Fruit fly (Drosophila melanogaster) whole organism, embryonic: ENCODE measurements around the gene Tre1.

Experiments
- Aef1 ChIP-seq: fragments of 200-800 bp; sonication (Bioruptor generic); IDR thresholded peaks from 3 replicates; pipeline ENCODE4 v1.3.6; 2022; ENCODE audit warnings: missing biosample characterization, missing genetic modification characterization
- CG10366 ChIP-seq: fragments of 200-800 bp; sonication (Bioruptor generic); IDR thresholded peaks from 2 replicates; pipeline ENCODE4 v1.3.6; 2022; ENCODE audit warnings: missing biosample characterization, missing genetic modification characterization
- CG11398 ChIP-seq: fragments of 200-800 bp; sonication (Bioruptor generic); optimal IDR thresholded peaks from 2 replicates; lab custom pipeline; 2016; ENCODE audit warnings: missing biosample characterization, missing genetic modification characterization
- CG12219 ChIP-seq: fragments of 200-800 bp; sonication (Bioruptor generic); optimal IDR thresholded peaks from 3 replicates; lab custom pipeline; 2018; ENCODE audit warnings: missing biosample characterization, mild to moderate bottlenecking, missing genetic modification characterization
- CG13123 ChIP-seq: fragments of 200-800 bp; sonication (Bioruptor generic); optimal IDR thresholded peaks from 2 replicates; lab custom pipeline; 2016; ENCODE audit warnings: missing biosample characterization, missing genetic modification characterization
- CG14667 ChIP-seq: fragments of 200-800 bp; sonication (Bioruptor generic); IDR thresholded peaks from 2 replicates; pipeline ENCODE4 v1.3.6; 2022; ENCODE audit warnings: missing biosample characterization, missing genetic modification characterization
- CG15601 ChIP-seq: fragments of 200-800 bp; sonication (Bioruptor generic); optimal IDR thresholded peaks from 3 replicates; lab custom pipeline; 2019; ENCODE audit warnings: missing biosample characterization, mild to moderate bottlenecking, missing genetic modification characterization, moderate library complexity
- CG1602 ChIP-seq: fragments of 200-800 bp; sonication (Bioruptor generic); optimal IDR thresholded peaks from 3 replicates; lab custom pipeline; 2016; ENCODE audit warnings: missing biosample characterization, missing genetic modification characterization
- CG1647 ChIP-seq: fragments of 200-800 bp; sonication (Bioruptor generic); optimal IDR thresholded peaks from 3 replicates; lab custom pipeline; 2016; ENCODE audit warnings: missing biosample characterization, missing genetic modification characterization
- CG18764 ChIP-seq: fragments of 200-800 bp; sonication (Bioruptor generic); optimal IDR thresholded peaks from 3 replicates; lab custom pipeline; 2016; ENCODE audit warnings: missing biosample characterization, missing genetic modification characterization
- CG30020 ChIP-seq: fragments of 200-800 bp; optimal IDR thresholded peaks from 2 replicates; lab custom pipeline; 2019; ENCODE audit warnings: missing biosample characterization, mild to moderate bottlenecking, missing genetic modification characterization, moderate library complexity
- CG33557 ChIP-seq: fragments of 200-800 bp; sonication (Bioruptor generic); optimal IDR thresholded peaks from 2 replicates; lab custom pipeline; 2019; ENCODE audit warnings: missing biosample characterization, mild to moderate bottlenecking, missing genetic modification characterization, moderate library complexity
- CG3995 ChIP-seq: fragments of 200-800 bp; sonication (Bioruptor generic); optimal IDR thresholded peaks from 3 replicates; lab custom pipeline; 2016; ENCODE audit warnings: missing biosample characterization, missing genetic modification characterization
- CG4820 ChIP-seq: fragments of 200-800 bp; sonication (Bioruptor generic); optimal IDR thresholded peaks from 3 replicates; lab custom pipeline; 2016; ENCODE audit warnings: missing biosample characterization, missing genetic modification characterization
- CG8359 ChIP-seq: fragments of 200-800 bp; sonication (Bioruptor generic); optimal IDR thresholded peaks from 2 replicates; lab custom pipeline; 2017; ENCODE audit warnings: missing biosample characterization, mild to moderate bottlenecking, missing genetic modification characterization, borderline replicate concordance
- CG9727 ChIP-seq: fragments of 200-800 bp; sonication (Bioruptor generic); optimal IDR thresholded peaks from 3 replicates; lab custom pipeline; 2017; ENCODE audit warnings: missing biosample characterization, mild to moderate bottlenecking, missing genetic modification characterization
- CG9876 ChIP-seq: fragments of 200-800 bp; sonication (Bioruptor generic); optimal IDR thresholded peaks from 2 replicates; lab custom pipeline; 2016; ENCODE audit warnings: missing biosample characterization, missing genetic modification characterization
- CTCF ChIP-seq: fragments of 200-800 bp; sonication (Bioruptor generic); optimal IDR thresholded peaks from 2 replicates; lab custom pipeline; 2017; ENCODE audit warnings: missing biosample characterization, mild to moderate bottlenecking, missing genetic modification characterization, moderate library complexity
- Dll ChIP-seq: fragments of 200-800 bp; sonication (Bioruptor generic); IDR thresholded peaks from 4 replicates; pipeline ENCODE4 v1.3.6; 2022; ENCODE audit warnings: missing biosample characterization, missing genetic modification characterization; ENCODE audit not compliant: partially characterized antibody
- Doc3 ChIP-seq: fragments of 200-800 bp; sonication (Bioruptor generic); IDR thresholded peaks from 3 replicates; pipeline ENCODE4 v1.3.6; 2022; ENCODE audit warnings: missing biosample characterization, missing genetic modification characterization; ENCODE audit not compliant: partially characterized antibody
- E2f1 ChIP-seq: fragments of 200-800 bp; sonication (Bioruptor generic); IDR thresholded peaks from 2 replicates; pipeline ENCODE4 v1.3.6; 2022; ENCODE audit warnings: missing biosample characterization, missing genetic modification characterization
- ERR ChIP-seq: fragments of 200-800 bp; sonication (Bioruptor generic); optimal IDR thresholded peaks from 2 replicates; lab custom pipeline; 2016; ENCODE audit warnings: missing biosample characterization, missing genetic modification characterization
- Eip74EF ChIP-seq, 2 experiments: fragments of 200-800 bp in 1 of 2; fragments of >200 bp in 1 of 2; sonication (Bioruptor generic) in 1 of 2; optimal IDR thresholded peaks; 2 replicates each; lab custom pipeline; 2017 to 2019; ENCODE audit warnings: missing biosample characterization in 2 of 2, missing genetic modification characterization in 2 of 2, mild to moderate bottlenecking in 1 of 2, moderate library complexity in 1 of 2
- HmgD ChIP-seq: fragments of 200-800 bp; sonication (Bioruptor generic); optimal IDR thresholded peaks from 3 replicates; lab custom pipeline; 2016; ENCODE audit warnings: missing biosample characterization, missing genetic modification characterization
- Jarid2 ChIP-seq: fragments of 200-800 bp; sonication (Bioruptor generic); optimal IDR thresholded peaks from 3 replicates; lab custom pipeline; 2017; ENCODE audit warnings: mild to moderate bottlenecking, missing biosample characterization, missing genetic modification reagents, missing genetic modification characterization
- Kr ChIP-seq: fragments of 200-800 bp; sonication (Bioruptor generic); optimal IDR thresholded peaks from 2 replicates; lab custom pipeline; 2017; ENCODE audit warnings: missing biosample characterization, mild to moderate bottlenecking, missing genetic modification characterization
- Lim3 ChIP-seq: fragments of 200-800 bp; sonication (Bioruptor generic); IDR thresholded peaks from 2 replicates; pipeline ENCODE4 v1.3.6; 2022; ENCODE audit warnings: missing biosample characterization, missing genetic modification characterization
- Rx ChIP-seq: fragments of 200-800 bp; sonication (Bioruptor generic); IDR thresholded peaks from 2 replicates; pipeline ENCODE4 v1.3.6; 2022; ENCODE audit warnings: missing biosample characterization, missing genetic modification characterization
- Sry-β ChIP-seq: fragments of 200-800 bp; sonication (Bioruptor generic); optimal IDR thresholded peaks from 2 replicates; lab custom pipeline; 2018; ENCODE audit warnings: missing biosample characterization, mild to moderate bottlenecking, missing genetic modification characterization, moderate library complexity
- Ssrp ChIP-seq: fragments of 200-800 bp; sonication (Bioruptor generic); optimal IDR thresholded peaks from 2 replicates; lab custom pipeline; 2018; ENCODE audit warnings: missing biosample characterization, mild to moderate bottlenecking, missing genetic modification characterization, moderate library complexity
- Taf1 ChIP-seq: fragments of 200-800 bp; sonication (Bioruptor generic); IDR thresholded peaks from 2 replicates; pipeline ENCODE4 v1.3.6; 2022; ENCODE audit warnings: missing biosample characterization, missing genetic modification characterization
- ase ChIP-seq: fragments of 200-800 bp; sonication (Bioruptor generic); IDR thresholded peaks from 3 replicates; pipeline ENCODE4 v1.3.6; 2022; ENCODE audit warnings: missing biosample characterization, missing genetic modification characterization
- bsh ChIP-seq, 2 experiments: fragments of 200-800 bp; sonication (Bioruptor generic); optimal IDR thresholded peaks; 2 replicates each; lab custom pipeline; 2017 to 2018; ENCODE audit warnings: mild to moderate bottlenecking in 2 of 2, missing biosample characterization in 2 of 2, missing genetic modification characterization in 2 of 2, moderate library complexity in 1 of 2
- danr ChIP-seq: fragments of 200-800 bp; sonication (Bioruptor generic); IDR thresholded peaks from 2 replicates; pipeline ENCODE4 v1.3.6; 2022; ENCODE audit warnings: missing biosample characterization, missing genetic modification characterization
- eve ChIP-seq, 2 experiments: fragments of >200 bp; optimal IDR thresholded peaks; 2 replicates each; lab custom pipeline; 2017; ENCODE audit warnings: missing biosample characterization in 2 of 2, missing genetic modification characterization in 2 of 2
- exex ChIP-seq: fragments of 200-800 bp; sonication (Bioruptor generic); optimal IDR thresholded peaks from 4 replicates; lab custom pipeline; 2018; ENCODE audit warnings: missing biosample characterization, mild to moderate bottlenecking, missing genetic modification characterization, moderate library complexity
- eyg ChIP-seq: fragments of 200-800 bp; sonication (Bioruptor generic); optimal IDR thresholded peaks from 3 replicates; lab custom pipeline; 2016; ENCODE audit warnings: missing biosample characterization, missing genetic modification characterization
- fd102C ChIP-seq: fragments of 200-800 bp; sonication (Bioruptor generic); optimal IDR thresholded peaks from 2 replicates; lab custom pipeline; 2018; ENCODE audit warnings: missing biosample characterization, mild to moderate bottlenecking, missing genetic modification characterization, moderate library complexity
- fd3F ChIP-seq: fragments of 200-800 bp; sonication (Bioruptor generic); optimal IDR thresholded peaks from 2 replicates; lab custom pipeline; 2018; ENCODE audit warnings: missing biosample characterization, mild to moderate bottlenecking, missing genetic modification characterization, moderate library complexity
- ftz-f1 ChIP-seq: fragments of 200-800 bp; sonication (Bioruptor generic); optimal IDR thresholded peaks from 2 replicates; lab custom pipeline; 2016; ENCODE audit warnings: missing biosample characterization, missing genetic modification characterization
- mam ChIP-seq: fragments of 200-800 bp; sonication (Bioruptor generic); optimal IDR thresholded peaks from 3 replicates; lab custom pipeline; 2016; ENCODE audit warnings: missing biosample characterization, missing genetic modification characterization
- mirr ChIP-seq: fragments of 200-800 bp; sonication (Bioruptor generic); optimal IDR thresholded peaks from 3 replicates; lab custom pipeline; 2018; ENCODE audit warnings: missing biosample characterization, mild to moderate bottlenecking, missing genetic modification characterization
- pita ChIP-seq: fragments of 200-800 bp; sonication (Bioruptor generic); optimal IDR thresholded peaks from 2 replicates; lab custom pipeline; 2017; ENCODE audit warnings: missing biosample characterization, mild to moderate bottlenecking, missing genetic modification characterization
- pum ChIP-seq: fragments of 200-800 bp; sonication (Bioruptor generic); optimal IDR thresholded peaks from 2 replicates; lab custom pipeline; 2016; ENCODE audit warnings: missing biosample characterization, missing genetic modification characterization
- rib ChIP-seq: fragments of 200-800 bp; sonication (Bioruptor generic); IDR thresholded peaks from 2 replicates; pipeline ENCODE4 v1.3.6; 2022; ENCODE audit warnings: missing biosample characterization, missing genetic modification characterization
- shn ChIP-seq: fragments of 200-800 bp; sonication (Bioruptor generic); optimal IDR thresholded peaks from 3 replicates; lab custom pipeline; 2016; ENCODE audit warnings: missing biosample characterization, missing genetic modification characterization
- sr ChIP-seq: fragments of 200-800 bp; sonication (Bioruptor generic); IDR thresholded peaks from 3 replicates; pipeline ENCODE4 v1.3.6; 2022; ENCODE audit warnings: missing biosample characterization, missing genetic modification characterization
- tna ChIP-seq: fragments of 200-800 bp; sonication (Bioruptor generic); IDR thresholded peaks from 2 replicates; pipeline ENCODE4 v1.3.6; 2022; ENCODE audit warnings: missing biosample characterization, missing genetic modification characterization; ENCODE audit not compliant: partially characterized antibody
- wek ChIP-seq: fragments of 200-800 bp; sonication (Bioruptor generic); optimal IDR thresholded peaks from 3 replicates; lab custom pipeline; 2018; ENCODE audit warnings: missing biosample characterization, mild to moderate bottlenecking, missing genetic modification characterization, moderate library complexity
- zfh2 ChIP-seq: fragments of 200-800 bp; sonication (Bioruptor generic); optimal IDR thresholded peaks from 2 replicates; lab custom pipeline; 2016; ENCODE audit warnings: missing biosample characterization, missing genetic modification characterization

Gene Tre1

dm6 chrX:5672243-5673051 is 7.3 kb downstream of the Tre1 start, which contains the start of gene RpL35 (continued):
- peak in 1 of 2 experiments; percentile 26 for TF ChIP-seq bsh (GFP tag; optimal IDR thresholded peaks at IDR 0.05; lab: Kevin White, UChicago)
- no peak for TF ChIP-seq CG13123 (GFP tag; lab: Kevin White, UChicago)
- peak; percentile 13 for TF ChIP-seq zfh2
- 0 out of 2 replicates have a peak, but pooled peaks have one; percentile 22 for TF ChIP-seq E2f1
- TF ChIP-seq CG14667 (GFP tag; lab: Robert Waterston, UW): no peak
- peak; percentile 14 for TF ChIP-seq CTCF (GFP tag; lab: Kevin White, UChicago)
- no peak for TF ChIP-seq CG30020 (tag; lab: Kevin White, UChicago)
- TF ChIP-seq ase (GFP tag; lab: Robert Waterston, UW): no peak
- peak; percentile 24 for TF ChIP-seq Jarid2 (GFP tag; lab: Kevin White, UChicago)
- peak; percentile 56 for TF ChIP-seq wek (GFP tag; lab: Kevin White, UChicago)
- TF ChIP-seq Lim3 (GFP tag; lab: Robert Waterston, UW): no peak
- peak in 1 of 2 experiments; percentile 43 for TF ChIP-seq Eip74EF (GFP tag; optimal IDR thresholded peaks at IDR 0.05; lab: Kevin White, UChicago)
- TF ChIP-seq shn (GFP tag; lab: Kevin White, UChicago): no peak
- TF ChIP-seq mam (GFP tag; lab: Kevin White, UChicago): peak; percentile 32
- TF ChIP-seq fd3F (GFP tag; lab: Kevin White, UChicago): no peak
- TF ChIP-seq HmgD (GFP tag; lab: Kevin White, UChicago): no peak
- TF ChIP-seq fd102C (GFP tag; lab: Kevin White, UChicago): no peak
- peak; percentile 58; the same call in 3 of the 4 replicates for TF ChIP-seq Dll (GFP tag; lab: Robert Waterston, UW)
- peak; percentile 52 for TF ChIP-seq CG12219 (GFP tag; lab: Kevin White, UChicago)
- no peak for TF ChIP-seq Kr (GFP tag; lab: Kevin White, UChicago)
- TF ChIP-seq eyg (GFP tag; lab: Kevin White, UChicago): peak; percentile 30
- no peak for TF ChIP-seq CG18764 (GFP tag; lab: Kevin White, UChicago)
- peak; percentile 12 for TF ChIP-seq CG15601 (tag; lab: Kevin White, UChicago)
- TF ChIP-seq exex (tag; lab: Kevin White, UChicago): no peak
- TF ChIP-seq Rx (GFP tag; lab: Robert Waterston, UW): no peak
- no peak for TF ChIP-seq Ssrp
- no peak for TF ChIP-seq pita (GFP tag; lab: Kevin White, UChicago)
- no peak for TF ChIP-seq sr
- peak; percentile 25 for TF ChIP-seq CG33557 (GFP tag; lab: Kevin White, UChicago)
- peak; percentile 62 for TF ChIP-seq mirr (GFP tag; lab: Kevin White, UChicago)
- TF ChIP-seq Taf1 (GFP tag; lab: Robert Waterston, UW): no peak
- TF ChIP-seq ERR: peak; percentile 4
- peak; percentile 20 for TF ChIP-seq pum (GFP tag; lab: Kevin White, UChicago)
- no peak for TF ChIP-seq CG4820
- no peak for TF ChIP-seq CG10366 (GFP tag; lab: Robert Waterston, UW)
- TF ChIP-seq CG9727 (GFP tag; lab: Kevin White, UChicago): peak; percentile 50
- TF ChIP-seq CG11398: no peak
- TF ChIP-seq CG1602 (GFP tag; lab: Kevin White, UChicago): no peak
- peak; percentile 62 for TF ChIP-seq CG3995 (GFP tag; lab: Kevin White, UChicago)
- no peak for TF ChIP-seq Sry-β (GFP tag; lab: Kevin White, UChicago)
- TF ChIP-seq CG8359 (GFP tag; lab: Kevin White, UChicago): peak; percentile 6
- no peak for TF ChIP-seq eve (GFP tag; optimal IDR thresholded peaks at IDR 0.05; lab: Kevin White, UChicago)
- no peak for TF ChIP-seq CG9876 (GFP tag; lab: Kevin White, UChicago)
- TF ChIP-seq rib: no peak
- 0 out of 3 replicates have a peak, but pooled peaks have one; percentile 40 for TF ChIP-seq Doc3 (GFP tag; lab: Robert Waterston, UW)
- no peak for TF ChIP-seq Aef1
- no peak for TF ChIP-seq tna (GFP tag; lab: Robert Waterston, UW)
- TF ChIP-seq danr (GFP tag; lab: Robert Waterston, UW): no peak
- TF ChIP-seq ftz-f1 (GFP tag; lab: Kevin White, UChicago): no peak
- TF ChIP-seq CG1647 (GFP tag; lab: Kevin White, UChicago): no peak
